Worm (Caenorhabditis elegans) whole organism, early embryonic: Measurements from ENCODE around the gene F21D9.3.

Experiments used
- F13C5.2 ChIP-seq: sonication (generic microtip); optimal IDR thresholded peaks from 2 replicates; lab custom pipeline; 2017; ENCODE audit warnings: mild to moderate bottlenecking, missing genetic modification characterization, inconsistent platforms, missing compliant biosample characterization
- ama-1 ChIP-seq: fragments of 150-350 bp; optimal IDR thresholded peaks from 2 replicates; lab custom pipeline; 2014
- flt-1 ChIP-seq: fragments of 200-800 bp; sonication (Bioruptor generic); IDR thresholded peaks from 2 replicates; pipeline ENCODE4 v1.3.6; 2022; ENCODE audit warnings: missing genetic modification characterization, missing compliant biosample characterization
- hmbx-1 ChIP-seq: sonication (generic microtip); optimal IDR thresholded peaks from 2 replicates; lab custom pipeline; 2016; ENCODE audit warnings: mild to moderate bottlenecking, missing genetic modification characterization, missing compliant biosample characterization
- hmg-4 ChIP-seq: fragments of 200-800 bp; sonication (Bioruptor generic); optimal IDR thresholded peaks from 2 replicates; lab custom pipeline; 2018; ENCODE audit warnings: mild to moderate bottlenecking, missing genetic modification characterization, missing compliant biosample characterization
- hnd-1 ChIP-seq: sonication (generic microtip); optimal IDR thresholded peaks from 2 replicates; lab custom pipeline; 2016; ENCODE audit warnings: missing genetic modification characterization, missing compliant biosample characterization
- pes-1 ChIP-seq: fragments of 200-800 bp; sonication (Bioruptor generic); IDR thresholded peaks from 2 replicates; pipeline ENCODE4 v1.3.6; 2022; ENCODE audit warnings: missing genetic modification reagents, missing genetic modification characterization, missing compliant biosample characterization
- sea-1 ChIP-seq: fragments of 200-800 bp; sonication (Bioruptor generic); conservative IDR thresholded peaks from 2 replicates; pipeline ENCODE4 v1.3.6; 2022; ENCODE audit warnings: missing genetic modification characterization, missing compliant biosample characterization
- tbx-11 ChIP-seq: fragments of 200-800 bp; sonication (Bioruptor generic); IDR thresholded peaks from 2 replicates; pipeline ENCODE4 v1.3.6; 2022; ENCODE audit warnings: missing genetic modification characterization, missing compliant biosample characterization
- tbx-37 ChIP-seq: fragments of 200-800 bp; sonication (Bioruptor generic); conservative IDR thresholded peaks from 2 replicates; pipeline ENCODE4 v1.3.6; 2022; ENCODE audit warnings: missing genetic modification reagents, missing genetic modification characterization, missing compliant biosample characterization
- tra-4 ChIP-seq: sonication (generic microtip); optimal IDR thresholded peaks from 2 replicates; lab custom pipeline; 2017; ENCODE audit warnings: missing genetic modification characterization, missing compliant biosample characterization

DNA sequence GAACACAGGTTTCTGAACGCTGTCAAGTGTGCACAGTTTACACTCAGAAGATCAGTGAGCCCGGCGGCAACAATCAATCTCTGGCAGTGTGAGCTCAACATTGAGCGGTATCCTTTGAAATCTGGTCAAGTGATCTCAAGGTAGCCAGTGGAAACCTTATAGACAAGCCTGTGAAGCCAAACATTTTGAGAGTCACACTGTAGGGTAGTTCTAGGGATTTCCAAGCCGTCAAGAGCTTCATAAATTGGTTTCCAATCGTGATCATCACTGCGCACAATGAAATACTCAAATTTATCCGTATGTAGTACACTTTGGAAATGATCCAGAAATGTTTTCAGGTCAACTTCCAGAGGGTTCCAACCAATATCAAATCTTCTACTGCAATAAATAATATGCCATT lies 49.4 kb upstream of the F21D9.3 start, which contains the start of gene F55C9.15:
- TF ChIP-seq ama-1 (lab: Kevin White, UChicago), result no peak
- TF ChIP-seq F13C5.2 (tag; lab: Kevin White, UChicago), result no peak
- TF ChIP-seq hmbx-1 (tag; lab: Kevin White, UChicago), result no peak
- TF ChIP-seq tra-4, result no peak
- no peak for TF ChIP-seq pes-1 (GFP tag; lab: Robert Waterston, UW)
- no peak for TF ChIP-seq tbx-11 (GFP tag; lab: Robert Waterston, UW)
- no peak for TF ChIP-seq tbx-37 (GFP tag; lab: Robert Waterston, UW)
- no peak for TF ChIP-seq hmg-4
- no peak for TF ChIP-seq hnd-1
- TF ChIP-seq sea-1 (GFP tag; lab: Robert Waterston, UW), result no peak
- TF ChIP-seq flt-1, result no peak
